Fruit fly (Drosophila melanogaster) whole organism, embryonic: ENCODE measurements around the gene CG11147.
A peak's percentile ranks its signal among the peaks of the same experiment; 100 is the strongest.

Experiments used
- Aef1 ChIP-seq: fragments of 200-800 bp; sonication (Bioruptor generic); IDR thresholded peaks from 3 replicates; pipeline ENCODE4 v1.3.6; 2022; ENCODE audit warnings: missing biosample characterization, missing genetic modification characterization
- Asciz ChIP-seq: fragments of 200-800 bp; sonication (Bioruptor generic); optimal IDR thresholded peaks from 2 replicates; lab custom pipeline; 2017; ENCODE audit warnings: missing biosample characterization, mild to moderate bottlenecking, missing genetic modification characterization, missing genetic modification reagents
- Atf6 ChIP-seq: fragments of 200-800 bp; sonication (Bioruptor generic); IDR thresholded peaks from 2 replicates; pipeline ENCODE4 v1.3.6; 2022; ENCODE audit warnings: missing biosample characterization, missing genetic modification characterization
- CG10209 ChIP-seq: fragments of 200-800 bp; sonication (Bioruptor generic); optimal IDR thresholded peaks from 3 replicates; lab custom pipeline; 2017; ENCODE audit warnings: missing biosample characterization, mild to moderate bottlenecking, missing genetic modification characterization, missing genetic modification reagents
- CG11247 ChIP-seq: fragments of 200-800 bp; sonication (Bioruptor generic); IDR thresholded peaks from 2 replicates; pipeline ENCODE4 v1.3.6; 2022; ENCODE audit warnings: missing biosample characterization, missing genetic modification characterization
- CG13287 ChIP-seq: fragments of 200-800 bp; sonication (Bioruptor generic); IDR thresholded peaks from 2 replicates; pipeline ENCODE4 v1.3.6; 2022; ENCODE audit warnings: missing biosample characterization, missing genetic modification characterization; ENCODE audit not compliant: partially characterized antibody
- CG14441 ChIP-seq: fragments of 200-800 bp; sonication (Bioruptor generic); IDR thresholded peaks from 2 replicates; pipeline ENCODE4 v1.3.6; 2022; ENCODE audit warnings: missing biosample characterization, missing genetic modification characterization
- CG14710 ChIP-seq: fragments of 200-800 bp; sonication (Bioruptor generic); optimal IDR thresholded peaks from 3 replicates; lab custom pipeline; 2019; ENCODE audit warnings: missing biosample characterization, mild to moderate bottlenecking, missing genetic modification characterization, moderate library complexity
- CG15601 ChIP-seq: fragments of 200-800 bp; sonication (Bioruptor generic); optimal IDR thresholded peaks from 3 replicates; lab custom pipeline; 2019; ENCODE audit warnings: missing biosample characterization, mild to moderate bottlenecking, missing genetic modification characterization, moderate library complexity
- CG16813 ChIP-seq: fragments of 200-800 bp; sonication (Bioruptor generic); IDR thresholded peaks from 3 replicates; pipeline ENCODE4 v1.3.6; 2022; ENCODE audit warnings: missing biosample characterization, missing genetic modification characterization; ENCODE audit not compliant: partially characterized antibody
- CG2116 ChIP-seq: fragments of 200-800 bp; sonication (Bioruptor generic); optimal IDR thresholded peaks from 3 replicates; lab custom pipeline; 2018; ENCODE audit warnings: missing biosample characterization, mild to moderate bottlenecking, missing genetic modification characterization
- CG31388 ChIP-seq: fragments of 200-800 bp; sonication (Bioruptor generic); optimal IDR thresholded peaks from 2 replicates; lab custom pipeline; 2016; ENCODE audit warnings: missing biosample characterization, missing genetic modification characterization
- CG4404 ChIP-seq: fragments of 200-800 bp; sonication (Bioruptor generic); IDR thresholded peaks from 2 replicates; pipeline ENCODE4 v1.3.6; 2022; ENCODE audit warnings: missing biosample characterization, missing genetic modification characterization
- CG5245 ChIP-seq: fragments of 200-800 bp; sonication (Bioruptor generic); optimal IDR thresholded peaks from 3 replicates; lab custom pipeline; 2016; ENCODE audit warnings: missing biosample characterization, missing genetic modification characterization
- CG6654 ChIP-seq: fragments of 200-800 bp; sonication (Bioruptor generic); optimal IDR thresholded peaks from 2 replicates; lab custom pipeline; 2017; ENCODE audit warnings: missing biosample characterization, mild to moderate bottlenecking, missing genetic modification characterization
- CG8359 ChIP-seq: fragments of 200-800 bp; sonication (Bioruptor generic); optimal IDR thresholded peaks from 2 replicates; lab custom pipeline; 2017; ENCODE audit warnings: missing biosample characterization, mild to moderate bottlenecking, missing genetic modification characterization, borderline replicate concordance
- D19A ChIP-seq: fragments of 200-800 bp; optimal IDR thresholded peaks from 3 replicates; lab custom pipeline; 2019; ENCODE audit warnings: missing biosample characterization, mild to moderate bottlenecking, missing genetic modification characterization, moderate library complexity
- D19B ChIP-seq: fragments of 200-800 bp; sonication (Bioruptor generic); optimal IDR thresholded peaks from 2 replicates; lab custom pipeline; 2017; ENCODE audit warnings: missing biosample characterization, mild to moderate bottlenecking, missing genetic modification characterization
- Dek ChIP-seq: fragments of 200-800 bp; sonication (Bioruptor generic); optimal IDR thresholded peaks from 3 replicates; lab custom pipeline; 2019; ENCODE audit warnings: missing biosample characterization, mild to moderate bottlenecking, missing genetic modification characterization, moderate library complexity
- Doc3 ChIP-seq: fragments of 200-800 bp; sonication (Bioruptor generic); IDR thresholded peaks from 3 replicates; pipeline ENCODE4 v1.3.6; 2022; ENCODE audit warnings: missing biosample characterization, missing genetic modification characterization; ENCODE audit not compliant: partially characterized antibody
- H2.0 ChIP-seq: fragments of 200-800 bp; sonication (Bioruptor generic); IDR thresholded peaks from 2 replicates; pipeline ENCODE4 v1.3.6; 2022; ENCODE audit warnings: missing biosample characterization, missing genetic modification characterization
- HLH3B ChIP-seq: fragments of 200-800 bp; sonication (Bioruptor generic); IDR thresholded peaks from 2 replicates; pipeline ENCODE4 v1.3.6; 2022; ENCODE audit warnings: missing biosample characterization, missing genetic modification characterization
- Hr78 ChIP-seq, 2 experiments: fragments of 200-800 bp in 1 of 2; fragments of >200 bp in 1 of 2; sonication (Bioruptor generic) in 1 of 2; optimal IDR thresholded peaks; 2 replicates each; lab custom pipeline; 2017 to 2019; ENCODE audit warnings: missing biosample characterization in 2 of 2, missing genetic modification characterization in 2 of 2, mild to moderate bottlenecking in 1 of 2, moderate library complexity in 1 of 2
- Med ChIP-seq: fragments of 200-800 bp; sonication (Bioruptor generic); peaks from one replicate; lab custom pipeline; 2016; ENCODE audit warnings: missing biosample characterization, missing genetic modification characterization, mild to moderate bottlenecking, inconsistent platforms, moderate library complexity
- Myb ChIP-seq: fragments of 200-800 bp; sonication (Bioruptor generic); optimal IDR thresholded peaks from 2 replicates; lab custom pipeline; 2016; ENCODE audit warnings: missing biosample characterization, missing genetic modification characterization
- NK7.1 ChIP-seq: fragments of 200-800 bp; sonication (Bioruptor generic); optimal IDR thresholded peaks from 3 replicates; lab custom pipeline; 2016; ENCODE audit warnings: missing biosample characterization, missing genetic modification characterization
- Spps ChIP-seq: fragments of 200-800 bp; sonication (Bioruptor generic); optimal IDR thresholded peaks from 2 replicates; lab custom pipeline; 2018; ENCODE audit warnings: missing biosample characterization, mild to moderate bottlenecking, missing genetic modification characterization
- bowl ChIP-seq: fragments of 200-800 bp; sonication (Bioruptor generic); IDR thresholded peaks from 2 replicates; pipeline ENCODE4 v1.3.6; 2022; ENCODE audit warnings: missing biosample characterization, missing genetic modification characterization
- cas ChIP-seq: fragments of 200-800 bp; sonication (Bioruptor generic); IDR thresholded peaks from 2 replicates; pipeline ENCODE4 v1.3.6; 2022; ENCODE audit warnings: missing biosample characterization, missing genetic modification characterization
- crp ChIP-seq, 2 experiments: fragments of 200-800 bp; sonication (Bioruptor generic); optimal IDR thresholded peaks; 2 replicates in 1 of 2; 3 replicates in 1 of 2; lab custom pipeline; 2017; ENCODE audit warnings: missing biosample characterization in 2 of 2, missing genetic modification characterization in 2 of 2, mild to moderate bottlenecking in 1 of 2, moderate library complexity in 1 of 2
- grau ChIP-seq: fragments of 200-800 bp; optimal IDR thresholded peaks from 3 replicates; lab custom pipeline; 2019; ENCODE audit warnings: missing biosample characterization, mild to moderate bottlenecking, missing genetic modification characterization, moderate library complexity
- gsb ChIP-seq: fragments of 200-800 bp; sonication (Bioruptor generic); IDR thresholded peaks from 2 replicates; pipeline ENCODE4 v1.3.6; 2022; ENCODE audit warnings: missing biosample characterization, missing genetic modification characterization
- ham ChIP-seq: fragments of 200-800 bp; sonication (Bioruptor generic); IDR thresholded peaks from 2 replicates; pipeline ENCODE4 v1.3.6; 2022; ENCODE audit warnings: missing biosample characterization, missing genetic modification characterization
- hbn ChIP-seq: fragments of 200-800 bp; sonication (Bioruptor generic); IDR thresholded peaks from 2 replicates; pipeline ENCODE4 v1.3.6; 2022; ENCODE audit warnings: missing biosample characterization, missing genetic modification characterization; ENCODE audit not compliant: partially characterized antibody
- lab ChIP-seq: fragments of 200-800 bp; sonication (Bioruptor generic); optimal IDR thresholded peaks from 3 replicates; lab custom pipeline; 2017; ENCODE audit warnings: missing biosample characterization, missing genetic modification characterization, mild to moderate bottlenecking, moderate library complexity, missing genetic modification reagents
- mirr ChIP-seq: fragments of 200-800 bp; sonication (Bioruptor generic); optimal IDR thresholded peaks from 3 replicates; lab custom pipeline; 2018; ENCODE audit warnings: missing biosample characterization, mild to moderate bottlenecking, missing genetic modification characterization
- org-1 ChIP-seq: fragments of 200-800 bp; sonication (Bioruptor generic); optimal IDR thresholded peaks from 2 replicates; lab custom pipeline; 2017; ENCODE audit warnings: missing biosample characterization, missing genetic modification characterization
- otp ChIP-seq: fragments of 200-800 bp; sonication (Bioruptor generic); IDR thresholded peaks from 3 replicates; pipeline ENCODE4, ENCODE4 v1.3.6; 2022; ENCODE audit warnings: missing biosample characterization, missing genetic modification characterization
- peb ChIP-seq: fragments of 200-800 bp; sonication (Bioruptor generic); IDR thresholded peaks from 2 replicates; pipeline ENCODE4 v1.3.6; 2022; ENCODE audit warnings: missing biosample characterization, missing genetic modification characterization
- pho ChIP-seq: fragments of 200-800 bp; sonication (Bioruptor generic); optimal IDR thresholded peaks from 2 replicates; lab custom pipeline; 2016; ENCODE audit warnings: missing biosample characterization, missing genetic modification characterization
- prd ChIP-seq, 3 experiments: fragments of >200 bp in 2 of 3; fragments of 200-800 bp in 1 of 3; sonication (Bioruptor generic) in 1 of 3; optimal IDR thresholded peaks in 2 of 3; IDR thresholded peaks in 1 of 3; 2 replicates in 2 of 3; 3 replicates in 1 of 3; pipeline versions ENCODE4 v1.3.6 to Lab custom; 2017 to 2022; ENCODE audit warnings: missing biosample characterization in 1 of 3, missing genetic modification characterization in 1 of 3
- pros ChIP-seq: fragments of 200-800 bp; sonication (Bioruptor generic); optimal IDR thresholded peaks from 3 replicates; lab custom pipeline; 2019; ENCODE audit warnings: missing biosample characterization, mild to moderate bottlenecking, missing genetic modification characterization, moderate library complexity
- so ChIP-seq: fragments of 200-800 bp; sonication (Bioruptor generic); IDR thresholded peaks from 3 replicates; pipeline ENCODE4 v1.3.6; 2022; ENCODE audit warnings: missing biosample characterization, missing genetic modification characterization
- tll ChIP-seq, 2 experiments: fragments of 200-800 bp in 1 of 2; fragments of >200 bp in 1 of 2; sonication (Bioruptor generic) in 1 of 2; optimal IDR thresholded peaks; 2 replicates each; lab custom pipeline; 2017 to 2019; ENCODE audit warnings: missing biosample characterization in 2 of 2, missing genetic modification characterization in 2 of 2, mild to moderate bottlenecking in 1 of 2, moderate library complexity in 1 of 2
- tup ChIP-seq: fragments of 200-800 bp; sonication (Bioruptor generic); optimal IDR thresholded peaks from 2 replicates; lab custom pipeline; 2016; ENCODE audit warnings: missing biosample characterization, mild to moderate bottlenecking, missing genetic modification characterization, moderate library complexity
- twi ChIP-seq: fragments of 200-800 bp; optimal IDR thresholded peaks from 2 replicates; lab custom pipeline; 2019; ENCODE audit warnings: missing biosample characterization, mild to moderate bottlenecking, missing genetic modification characterization, moderate library complexity
- tx ChIP-seq: fragments of 200-800 bp; sonication (Bioruptor generic); optimal IDR thresholded peaks from 2 replicates; lab custom pipeline; 2016; ENCODE audit warnings: missing biosample characterization, missing genetic modification characterization

The CG11147 gene

dm6 chr2L:5728711-5729110, 12.3 kb downstream of the CG11147 start, which contains the start of gene CG14006:
Gene CG14006, minus strand, starts transcription at chr2L:5728811.
- TF ChIP-seq gsb (GFP tag; lab: Robert Waterston, UW) = no peak
- no peak for TF ChIP-seq CG15601 (tag; lab: Kevin White, UChicago)
- TF ChIP-seq Med (GFP tag; lab: Kevin White, UChicago) = no peak
- TF ChIP-seq CG16813 (GFP tag; lab: Robert Waterston, UW) = no peak
- TF ChIP-seq CG6654 (GFP tag; lab: Kevin White, UChicago) = no peak
- no peak for TF ChIP-seq twi (tag; lab: Kevin White, UChicago)
- no peak for TF ChIP-seq pho
- TF ChIP-seq prd (optimal IDR thresholded peaks at IDR 0.05; lab: Kevin White, UChicago) = no peak
- no peak for TF ChIP-seq prd (GFP tag; IDR thresholded peaks at IDR 0.05; lab: Robert Waterston, UW)
- TF ChIP-seq Hr78 (GFP tag; optimal IDR thresholded peaks at IDR 0.05; lab: Kevin White, UChicago) = no peak
- no peak for TF ChIP-seq so (GFP tag; lab: Robert Waterston, UW)
- no peak for TF ChIP-seq Dek (tag; lab: Kevin White, UChicago)
- TF ChIP-seq CG31388 (GFP tag; lab: Kevin White, UChicago) = no peak
- no peak for TF ChIP-seq Myb (GFP tag; lab: Kevin White, UChicago)
- TF ChIP-seq CG13287 (GFP tag; lab: Robert Waterston, UW) = no peak

DNA sequence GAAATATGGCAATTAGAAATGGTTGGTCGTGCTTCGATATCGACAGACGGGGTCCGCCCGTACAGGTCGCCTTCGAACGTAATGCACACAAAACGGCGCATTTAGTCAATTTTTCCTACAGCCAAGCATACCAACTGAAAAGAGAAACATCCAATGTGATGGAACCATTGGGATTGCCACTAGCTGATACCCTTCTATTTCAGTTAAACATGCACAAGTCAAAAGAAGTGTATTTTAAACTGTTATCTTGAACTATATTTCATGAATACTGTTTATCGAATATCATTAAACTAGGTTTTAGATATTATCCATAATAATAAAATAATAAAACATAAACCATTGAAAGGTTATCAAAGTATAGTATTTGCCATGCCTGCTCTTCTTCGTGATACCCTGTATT, 15.0 kb downstream of the CG11147 start:
- TF ChIP-seq NK7.1 (GFP tag; lab: Kevin White, UChicago) = no peak
- TF ChIP-seq Asciz (GFP tag; lab: Kevin White, UChicago) = no peak
- peak; percentile 84 for TF ChIP-seq grau (tag; lab: Kevin White, UChicago)
- TF ChIP-seq otp (GFP tag; lab: Robert Waterston, UW) = no peak
- TF ChIP-seq tll (GFP tag; optimal IDR thresholded peaks at IDR 0.05; lab: Kevin White, UChicago) = no peak
- TF ChIP-seq lab (GFP tag; lab: Kevin White, UChicago) = no peak
- TF ChIP-seq cas = no peak
- no peak for TF ChIP-seq CG5245 (GFP tag; lab: Kevin White, UChicago)
- no peak for TF ChIP-seq tx (GFP tag; lab: Kevin White, UChicago)
- no peak for TF ChIP-seq mirr
- no peak for TF ChIP-seq Doc3
- no peak for TF ChIP-seq crp (GFP tag; optimal IDR thresholded peaks at IDR 0.05; lab: Kevin White, UChicago)
- TF ChIP-seq D19A (tag; lab: Kevin White, UChicago) = peak; percentile 58
- TF ChIP-seq peb (GFP tag; lab: Robert Waterston, UW) = no peak
- TF ChIP-seq D19B (GFP tag; lab: Kevin White, UChicago) = peak; percentile 24

dm6 chr2L:5724521-5725023, 16.5 kb downstream of the CG11147 start, which contains the start of gene CG11030:
Gene CG11030, plus strand, starts transcription at chr2L:5724656.
- TF ChIP-seq HLH3B (GFP tag; lab: Robert Waterston, UW) = no peak
- TF ChIP-seq CG8359 = no peak
- peak; percentile 21 for TF ChIP-seq CG14710 (tag; lab: Kevin White, UChicago)
- TF ChIP-seq org-1 (GFP tag; lab: Kevin White, UChicago) = no peak
- TF ChIP-seq ham (GFP tag; lab: Robert Waterston, UW) = no peak
- no peak for TF ChIP-seq H2.0 (GFP tag; lab: Robert Waterston, UW)
- TF ChIP-seq Doc3 = peak; percentile 98
- TF ChIP-seq hbn (GFP tag; lab: Robert Waterston, UW) = peak; percentile 98
- TF ChIP-seq bowl (GFP tag; lab: Robert Waterston, UW) = no peak
- TF ChIP-seq Aef1 (GFP tag; lab: Robert Waterston, UW) = 0 out of 3 replicates have a peak, but pooled peaks have one; percentile 22
- TF ChIP-seq CG14441 = no peak
- peak; percentile 85 for TF ChIP-seq CG2116 (GFP tag; lab: Kevin White, UChicago)
- TF ChIP-seq tup (GFP tag; lab: Kevin White, UChicago) = no peak
- no peak for TF ChIP-seq CG4404 (GFP tag; lab: Robert Waterston, UW)
- TF ChIP-seq CG15601 (tag; lab: Kevin White, UChicago) = no peak
- no peak for TF ChIP-seq CG10209
- peak; percentile 54; the same call in 1 of the 2 replicates for TF ChIP-seq CG11247 (GFP tag; lab: Robert Waterston, UW)
- no peak for TF ChIP-seq tll (GFP tag; optimal IDR thresholded peaks at IDR 0.05; lab: Kevin White, UChicago)
- TF ChIP-seq pros (GFP tag; lab: Kevin White, UChicago) = no peak
- TF ChIP-seq Spps (tag; lab: Kevin White, UChicago) = no peak
- 0 out of 2 replicates have a peak, but pooled peaks have one; percentile 13 for TF ChIP-seq Atf6
